Fruit fly (Drosophila melanogaster) whole organism, prepupa: ENCODE data around the gene NLaz.
A peak's percentile ranks its signal among the peaks of the same experiment; 100 is the strongest.

Source experiments
- Blimp-1 ChIP-seq: fragments of 200-800 bp; sonication (Bioruptor generic); optimal IDR thresholded peaks from 3 replicates; lab custom pipeline; 2017; ENCODE audit warnings: missing biosample characterization, missing genetic modification characterization, mild to moderate bottlenecking, moderate library complexity, missing genetic modification reagents
- CG10631 ChIP-seq: fragments of 200-800 bp; sonication (Bioruptor generic); optimal IDR thresholded peaks from 2 replicates; lab custom pipeline; 2016; ENCODE audit warnings: missing biosample characterization, missing genetic modification characterization
- CG10669 ChIP-seq: fragments of 200-800 bp; sonication (Bioruptor generic); optimal IDR thresholded peaks from 3 replicates; lab custom pipeline; 2018; ENCODE audit warnings: missing biosample characterization, mild to moderate bottlenecking, missing genetic modification characterization, moderate library complexity
- CG11294 ChIP-seq: fragments of 200-800 bp; sonication (Bioruptor generic); IDR thresholded peaks from 2 replicates; pipeline ENCODE4 v1.3.6; 2022; ENCODE audit warnings: missing biosample characterization, missing genetic modification characterization
- CG11902 ChIP-seq: fragments of 200-800 bp; sonication (Bioruptor generic); optimal IDR thresholded peaks from 3 replicates; lab custom pipeline; 2016; ENCODE audit warnings: missing biosample characterization, missing genetic modification characterization
- CG1621 ChIP-seq: fragments of 200-800 bp; sonication (Bioruptor generic); optimal IDR thresholded peaks from 3 replicates; lab custom pipeline; 2018; ENCODE audit warnings: missing biosample characterization, mild to moderate bottlenecking, missing genetic modification characterization
- CG16779 ChIP-seq: fragments of 200-800 bp; sonication (Bioruptor generic); optimal IDR thresholded peaks from 3 replicates; lab custom pipeline; 2017; ENCODE audit warnings: missing biosample characterization, mild to moderate bottlenecking, missing genetic modification characterization
- CG3032 ChIP-seq: fragments of 200-800 bp; optimal IDR thresholded peaks from 2 replicates; lab custom pipeline; 2019; ENCODE audit warnings: missing biosample characterization, mild to moderate bottlenecking, missing genetic modification characterization, moderate library complexity
- CG31627 ChIP-seq: fragments of 200-800 bp; sonication (Bioruptor generic); optimal IDR thresholded peaks from 3 replicates; lab custom pipeline; 2016; ENCODE audit warnings: missing biosample characterization, missing genetic modification characterization
- CG32006 ChIP-seq: fragments of 200-800 bp; sonication (Bioruptor generic); optimal IDR thresholded peaks from 3 replicates; lab custom pipeline; 2017; ENCODE audit warnings: missing biosample characterization, mild to moderate bottlenecking, missing genetic modification characterization
- CG34406 ChIP-seq: fragments of 200-800 bp; sonication (Bioruptor generic); optimal IDR thresholded peaks from 3 replicates; lab custom pipeline; 2016; ENCODE audit warnings: missing biosample characterization, missing genetic modification characterization
- CG3919 ChIP-seq: fragments of 200-800 bp; sonication (Bioruptor generic); optimal IDR thresholded peaks from 3 replicates; lab custom pipeline; 2016; ENCODE audit warnings: missing biosample characterization, missing genetic modification characterization
- CG4318 ChIP-seq: fragments of 200-800 bp; sonication (Bioruptor generic); optimal IDR thresholded peaks from 3 replicates; lab custom pipeline; 2017; ENCODE audit warnings: missing biosample characterization, mild to moderate bottlenecking, missing genetic modification characterization
- CG6163 ChIP-seq: fragments of 200-800 bp; sonication (Bioruptor generic); IDR thresholded peaks from 3 replicates; pipeline ENCODE4 v1.3.6; 2022; ENCODE audit warnings: missing biosample characterization, missing genetic modification characterization
- CG6792 ChIP-seq: fragments of 200-800 bp; sonication (Bioruptor generic); optimal IDR thresholded peaks from 3 replicates; lab custom pipeline; 2016; ENCODE audit warnings: missing biosample characterization, missing genetic modification characterization
- CG6854 ChIP-seq: fragments of 200-800 bp; sonication (Bioruptor generic); optimal IDR thresholded peaks from 2 replicates; lab custom pipeline; 2017; ENCODE audit warnings: missing biosample characterization, mild to moderate bottlenecking, missing genetic modification characterization
- CG7368 ChIP-seq: fragments of 200-800 bp; sonication (Bioruptor generic); optimal IDR thresholded peaks from 3 replicates; lab custom pipeline; 2016; ENCODE audit warnings: missing biosample characterization, missing genetic modification characterization
- CG8119 ChIP-seq: fragments of 200-800 bp; sonication (Bioruptor generic); IDR thresholded peaks from 3 replicates; pipeline ENCODE4 v1.3.6; 2022; ENCODE audit warnings: missing biosample characterization, missing genetic modification characterization
- CG8632 ChIP-seq: fragments of 200-800 bp; sonication (Bioruptor generic); optimal IDR thresholded peaks from 3 replicates; lab custom pipeline; 2016; ENCODE audit warnings: missing biosample characterization, missing genetic modification characterization
- CG9139 ChIP-seq: fragments of 200-800 bp; sonication (Bioruptor generic); optimal IDR thresholded peaks from 3 replicates; lab custom pipeline; 2017; ENCODE audit warnings: missing biosample characterization, mild to moderate bottlenecking, missing genetic modification characterization
- Eip75B ChIP-seq: fragments of 200-800 bp; sonication (Bioruptor generic); optimal IDR thresholded peaks from 3 replicates; lab custom pipeline; 2016; ENCODE audit warnings: missing biosample characterization, missing genetic modification characterization
- Eip78C ChIP-seq: fragments of 200-800 bp; sonication (Bioruptor generic); peaks from one replicate; lab custom pipeline; 2016; ENCODE audit warnings: missing biosample characterization, missing genetic modification characterization
- Eip93F ChIP-seq: fragments of 200-800 bp; sonication (Bioruptor generic); optimal IDR thresholded peaks from 2 replicates; lab custom pipeline; 2016; ENCODE audit warnings: missing biosample characterization, mild to moderate bottlenecking, missing genetic modification characterization
- Ets21C ChIP-seq: fragments of 200-800 bp; sonication (Bioruptor generic); optimal IDR thresholded peaks from 3 replicates; lab custom pipeline; 2016; ENCODE audit warnings: missing biosample characterization, missing genetic modification characterization
- Ets96B ChIP-seq: fragments of 200-800 bp; optimal IDR thresholded peaks from 2 replicates; lab custom pipeline; 2019; ENCODE audit warnings: missing biosample characterization, mild to moderate bottlenecking, missing genetic modification characterization, moderate library complexity
- Gug ChIP-seq: fragments of 200-800 bp; sonication (Bioruptor generic); IDR thresholded peaks from 2 replicates; pipeline ENCODE4 v1.3.6; 2022; ENCODE audit warnings: missing biosample characterization, missing genetic modification characterization
- Hr38 ChIP-seq: sonication (Bioruptor generic); optimal IDR thresholded peaks from 2 replicates; lab custom pipeline; 2016; ENCODE audit warnings: missing biosample characterization, missing genetic modification characterization
- Hr39 ChIP-seq: fragments of 200-800 bp; sonication (Bioruptor generic); optimal IDR thresholded peaks from 2 replicates; lab custom pipeline; 2016; ENCODE audit warnings: missing biosample characterization, missing genetic modification characterization
- Lpt ChIP-seq: fragments of 200-800 bp; sonication (Bioruptor generic); optimal IDR thresholded peaks from 3 replicates; lab custom pipeline; 2016; ENCODE audit warnings: missing biosample characterization, missing genetic modification characterization
- Met ChIP-seq: fragments of 200-800 bp; sonication (Bioruptor generic); optimal IDR thresholded peaks from 3 replicates; lab custom pipeline; 2016; ENCODE audit warnings: missing biosample characterization, missing genetic modification characterization
- OdsH ChIP-seq: fragments of 200-800 bp; sonication (Bioruptor generic); optimal IDR thresholded peaks from 3 replicates; lab custom pipeline; 2016; ENCODE audit warnings: missing biosample characterization, missing genetic modification characterization
- Smox ChIP-seq: fragments of 200-800 bp; sonication (Bioruptor generic); optimal IDR thresholded peaks from 3 replicates; lab custom pipeline; 2016; ENCODE audit warnings: missing biosample characterization, missing genetic modification characterization
- Sox102F ChIP-seq: fragments of 200-800 bp; sonication (Bioruptor generic); optimal IDR thresholded peaks from 2 replicates; lab custom pipeline; 2016; ENCODE audit warnings: missing biosample characterization, mild to moderate bottlenecking, missing genetic modification characterization
- Sox14 ChIP-seq: fragments of 200-800 bp; sonication (Bioruptor generic); optimal IDR thresholded peaks from 3 replicates; lab custom pipeline; 2016; ENCODE audit warnings: missing biosample characterization, missing genetic modification characterization
- Sox15 ChIP-seq: fragments of 200-800 bp; sonication (Bioruptor generic); optimal IDR thresholded peaks from 3 replicates; lab custom pipeline; 2016; ENCODE audit warnings: missing biosample characterization, missing genetic modification characterization
- achi ChIP-seq: fragments of 200-800 bp; sonication (Bioruptor generic); optimal IDR thresholded peaks from 3 replicates; lab custom pipeline; 2016; ENCODE audit warnings: missing biosample characterization, missing genetic modification characterization
- acj6 ChIP-seq: fragments of 200-800 bp; sonication (Bioruptor generic); optimal IDR thresholded peaks from 3 replicates; lab custom pipeline; 2016; ENCODE audit warnings: missing biosample characterization, missing genetic modification characterization
- cyc ChIP-seq: fragments of 200-800 bp; sonication (Bioruptor generic); optimal IDR thresholded peaks from 3 replicates; lab custom pipeline; 2016; ENCODE audit warnings: missing biosample characterization, missing genetic modification characterization
- dsx ChIP-seq: fragments of 200-800 bp; optimal IDR thresholded peaks from 3 replicates; lab custom pipeline; 2019; ENCODE audit warnings: missing biosample characterization, mild to moderate bottlenecking, missing genetic modification characterization, moderate library complexity; ENCODE audit not compliant: poor library complexity, severe bottlenecking
- eg ChIP-seq: fragments of 200-800 bp; sonication (Bioruptor generic); IDR thresholded peaks from 3 replicates; pipeline ENCODE4 v1.3.6; 2022; ENCODE audit warnings: missing biosample characterization, missing genetic modification characterization
- esn ChIP-seq: fragments of 200-800 bp; sonication (Bioruptor generic); optimal IDR thresholded peaks from 2 replicates; lab custom pipeline; 2016; ENCODE audit warnings: missing biosample characterization, mild to moderate bottlenecking, missing genetic modification characterization, moderate library complexity
- fd59A ChIP-seq: fragments of 200-800 bp; sonication (Bioruptor generic); optimal IDR thresholded peaks from 2 replicates; lab custom pipeline; 2017; ENCODE audit warnings: missing biosample characterization, mild to moderate bottlenecking, missing genetic modification characterization, missing genetic modification reagents
- fd85E ChIP-seq: fragments of 200-800 bp; sonication (Bioruptor generic); optimal IDR thresholded peaks from 3 replicates; lab custom pipeline; 2016; ENCODE audit warnings: missing biosample characterization, missing genetic modification characterization
- fkh ChIP-seq: fragments of 200-800 bp; sonication (Bioruptor generic); optimal IDR thresholded peaks from 3 replicates; lab custom pipeline; 2017; ENCODE audit warnings: missing biosample characterization, mild to moderate bottlenecking, missing genetic modification characterization, moderate library complexity
- lz ChIP-seq: fragments of 200-800 bp; sonication (Bioruptor generic); optimal IDR thresholded peaks from 3 replicates; lab custom pipeline; 2016; ENCODE audit warnings: missing biosample characterization, missing genetic modification characterization
- pdm3 ChIP-seq: fragments of 200-800 bp; sonication (Bioruptor generic); optimal IDR thresholded peaks from 3 replicates; lab custom pipeline; 2016; ENCODE audit warnings: missing biosample characterization, missing genetic modification characterization
- salr ChIP-seq, 2 experiments: fragments of 200-800 bp; sonication (Bioruptor generic); optimal IDR thresholded peaks; 3 replicates each; lab custom pipeline; 2016 to 2018; ENCODE audit warnings: missing biosample characterization in 2 of 2, missing genetic modification characterization in 2 of 2, mild to moderate bottlenecking in 1 of 2
- spab ChIP-seq: fragments of 200-800 bp; sonication (Bioruptor generic); optimal IDR thresholded peaks from 2 replicates; lab custom pipeline; 2017; ENCODE audit warnings: missing biosample characterization, mild to moderate bottlenecking, missing genetic modification characterization, missing genetic modification reagents
- ss ChIP-seq, 2 experiments: fragments of 200-800 bp; sonication (Bioruptor generic); optimal IDR thresholded peaks; 2 replicates in 1 of 2; 3 replicates in 1 of 2; lab custom pipeline; 2017 to 2018; ENCODE audit warnings: mild to moderate bottlenecking in 2 of 2, missing biosample characterization in 2 of 2, missing genetic modification characterization in 2 of 2, moderate library complexity in 1 of 2
- svp ChIP-seq: fragments of 200-800 bp; sonication (Bioruptor generic); peaks from one replicate; lab custom pipeline; 2016; ENCODE audit warnings: missing biosample characterization, missing genetic modification characterization
- vri ChIP-seq: fragments of 200-800 bp; sonication (Bioruptor generic); optimal IDR thresholded peaks from 3 replicates; lab custom pipeline; 2016; ENCODE audit warnings: missing biosample characterization, mild to moderate bottlenecking, missing genetic modification characterization

Gene NLaz

dm6 chr2L:1361771-1362632, at the start of gene NLaz:
NLaz (minus strand) TSS chr2L:1361821.
- TF ChIP-seq Ets21C (no peak), CG3919 (peak; percentile 80), Met (GFP tag; lab: Kevin White, UChicago) (peak; percentile 15), CG10631 (GFP tag; lab: Kevin White, UChicago) (no peak), CG11294 (GFP tag; lab: Robert Waterston, UW) (no peak), Smox (GFP tag; lab: Kevin White, UChicago) (peak; percentile 6), cyc (GFP tag; lab: Kevin White, UChicago) (peak; percentile 67), CG4318 (GFP tag; lab: Kevin White, UChicago) (no peak), svp (GFP tag; lab: Kevin White, UChicago) (peak; percentile 94), Hr39 (peak; percentile 67), Sox102F (GFP tag; lab: Kevin White, UChicago) (peak; percentile 28), Sox15 (GFP tag; lab: Kevin White, UChicago) (no peak), CG8632 (GFP tag; lab: Kevin White, UChicago) (no peak), Eip75B (GFP tag; lab: Kevin White, UChicago) (peak; percentile 21), salr (GFP tag; optimal IDR thresholded peaks at IDR 0.05; lab: Kevin White, UChicago) (peak in 1 of 2 experiments; percentile 51), fd85E (GFP tag; lab: Kevin White, UChicago) (no peak), CG9139 (GFP tag; lab: Kevin White, UChicago) (no peak), pdm3 (GFP tag; lab: Kevin White, UChicago) (peak; percentile 34), Ets96B (tag; lab: Kevin White, UChicago) (no peak), CG31627 (GFP tag; lab: Kevin White, UChicago) (peak; percentile 61), Sox14 (GFP tag; lab: Kevin White, UChicago) (peak; percentile 39), dsx (peak; percentile 4), Eip93F (GFP tag; lab: Kevin White, UChicago) (no peak), Lpt (GFP tag; lab: Kevin White, UChicago) (no peak), CG32006 (GFP tag; lab: Kevin White, UChicago) (peak; percentile 13), Blimp-1 (GFP tag; lab: Kevin White, UChicago) (no peak), CG6163 (GFP tag; lab: Robert Waterston, UW) (peak; percentile 19; the same call in 1 of the 3 replicates), OdsH (GFP tag; lab: Kevin White, UChicago) (peak; percentile 7), CG8119 (GFP tag; lab: Robert Waterston, UW) (no peak), CG7368 (GFP tag; lab: Kevin White, UChicago) (peak; percentile 17), Gug (GFP tag; lab: Robert Waterston, UW) (no peak), esn (GFP tag; lab: Kevin White, UChicago) (peak; percentile 35), CG34406 (GFP tag; lab: Kevin White, UChicago) (peak; percentile 12), ss (GFP tag; optimal IDR thresholded peaks at IDR 0.05; lab: Kevin White, UChicago) (no peak), eg (GFP tag; lab: Robert Waterston, UW) (no peak), Eip78C (GFP tag; lab: Kevin White, UChicago) (peak; percentile 82), CG1621 (tag; lab: Kevin White, UChicago) (no peak), lz (GFP tag; lab: Kevin White, UChicago) (peak; percentile 71), CG6854 (GFP tag; lab: Kevin White, UChicago) (no peak), acj6 (GFP tag; lab: Kevin White, UChicago) (peak; percentile 41), CG3032 (tag; lab: Kevin White, UChicago) (no peak), Hr38 (GFP tag; lab: Kevin White, UChicago) (no peak), fkh (GFP tag; lab: Kevin White, UChicago) (no peak), fd59A (GFP tag; lab: Kevin White, UChicago) (no peak), CG11902 (GFP tag; lab: Kevin White, UChicago) (no peak), achi (GFP tag; lab: Kevin White, UChicago) (peak; percentile 59), CG16779 (tag; lab: Kevin White, UChicago) (no peak), CG6792 (no peak), spab (no peak), vri (GFP tag; lab: Kevin White, UChicago) (no peak), CG10669 (no peak)
